Fruit fly (Drosophila melanogaster) whole organism, wandering third instar larva: Measurements from ENCODE around the gene Hez.

Experiments
- Abd-B ChIP-seq: fragments of >200 bp; optimal IDR thresholded peaks from 2 replicates; lab custom pipeline; 2017; ENCODE audit warnings: missing biosample characterization, missing genetic modification characterization
- CG32264 ChIP-seq: fragments of 200-800 bp; sonication (Bioruptor generic); optimal IDR thresholded peaks from 2 replicates; lab custom pipeline; 2016; ENCODE audit warnings: missing biosample characterization, missing genetic modification characterization
- CG9705 ChIP-seq: fragments of 200-800 bp; sonication (Bioruptor generic); optimal IDR thresholded peaks from 2 replicates; lab custom pipeline; 2018; ENCODE audit warnings: missing biosample characterization, mild to moderate bottlenecking, missing genetic modification characterization
- CrebA ChIP-seq: fragments of 200-800 bp; sonication (Bioruptor generic); optimal IDR thresholded peaks from 2 replicates; lab custom pipeline; 2016; ENCODE audit warnings: missing biosample characterization, mild to moderate bottlenecking, missing genetic modification characterization, borderline replicate concordance
- Dfd ChIP-seq: fragments of >200 bp; optimal IDR thresholded peaks from 2 replicates; lab custom pipeline; 2017; ENCODE audit warnings: missing biosample characterization, missing genetic modification characterization
- Dif ChIP-seq: fragments of 200-275, 200-300 bp; sonication (Bioruptor generic); optimal IDR thresholded peaks from 2 replicates; lab custom pipeline; 2018; ENCODE audit warnings: missing biosample characterization, missing genetic modification characterization; ENCODE audit not compliant: partially characterized antibody
- Hr78 ChIP-seq: fragments of >200 bp; optimal IDR thresholded peaks from 2 replicates; lab custom pipeline; 2017; ENCODE audit warnings: missing biosample characterization, missing genetic modification characterization
- Vsx2 ChIP-seq: fragments of 200-300, 225-300 bp; sonication (Bioruptor generic); optimal IDR thresholded peaks from 2 replicates; lab custom pipeline; 2018; ENCODE audit warnings: missing biosample characterization, missing genetic modification characterization; ENCODE audit not compliant: partially characterized antibody
- br ChIP-seq: fragments of 200-800 bp; sonication (Bioruptor generic); optimal IDR thresholded peaks from 2 replicates; lab custom pipeline; 2016; ENCODE audit warnings: missing biosample characterization, missing genetic modification characterization
- dmrt93B ChIP-seq: fragments of 200-800 bp; sonication (Bioruptor generic); optimal IDR thresholded peaks from 2 replicates; lab custom pipeline; 2018; ENCODE audit warnings: missing biosample characterization, mild to moderate bottlenecking, missing genetic modification characterization
- dsf ChIP-seq: sonication (Bioruptor generic); optimal IDR thresholded peaks from 2 replicates; lab custom pipeline; 2016; ENCODE audit warnings: missing biosample characterization, missing genetic modification characterization, borderline replicate concordance
- psq ChIP-seq: fragments of 200-800 bp; sonication (Bioruptor generic); optimal IDR thresholded peaks from 3 replicates; lab custom pipeline; 2017; ENCODE audit warnings: missing biosample characterization, mild to moderate bottlenecking, missing genetic modification characterization, moderate library complexity
- usp ChIP-seq: fragments of >200 bp; optimal IDR thresholded peaks from 2 replicates; lab custom pipeline; 2017; ENCODE audit warnings: missing biosample characterization, missing genetic modification characterization

DNA sequence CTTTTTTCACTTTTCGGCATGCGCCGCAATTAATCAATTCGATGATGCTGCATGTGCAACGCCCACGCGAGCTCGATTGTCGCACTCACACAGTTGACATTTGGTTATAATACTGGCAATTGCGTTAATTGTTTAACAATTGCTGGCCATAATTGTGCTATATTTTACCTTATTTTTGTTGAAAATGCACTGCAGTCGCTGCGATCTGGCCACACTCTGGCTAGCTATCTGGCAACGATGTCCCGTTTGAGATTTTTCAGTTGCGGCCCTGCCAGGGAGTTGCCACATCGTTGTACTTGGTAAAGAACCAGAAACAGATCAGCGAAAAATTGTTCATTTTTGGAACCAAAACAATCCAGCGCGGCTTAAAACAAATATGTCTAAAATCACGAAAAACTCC, 3.8 kb upstream of the Hez start, which contains the start of the genes CG6707 and CG46387:
- TF ChIP-seq dsf (GFP tag; lab: Kevin White, UChicago), result no peak
- no peak for TF ChIP-seq CG32264 (GFP tag; lab: Kevin White, UChicago)
- no peak for TF ChIP-seq Abd-B (GFP tag; lab: Kevin White, UChicago)
- TF ChIP-seq CG9705 (GFP tag; lab: Kevin White, UChicago), result no peak
- TF ChIP-seq Dfd, result no peak
- TF ChIP-seq Hr78 (GFP tag; lab: Kevin White, UChicago), result no peak
- TF ChIP-seq Dif, result no peak
- no peak for TF ChIP-seq usp (GFP tag; lab: Kevin White, UChicago)
- no peak for TF ChIP-seq CrebA (GFP tag; lab: Kevin White, UChicago)
- TF ChIP-seq psq, result no peak
- TF ChIP-seq dmrt93B, result no peak
- no peak for TF ChIP-seq Vsx2 (GFP tag; lab: Kevin White, UChicago)
- TF ChIP-seq br (GFP tag; lab: Kevin White, UChicago), result no peak
